Worm (Caenorhabditis elegans) whole organism, young adult: ENCODE measurements around the gene F55C10.4.

Source experiments
- B0035.1 ChIP-seq: sonication (generic microtip); optimal IDR thresholded peaks from 2 replicates; lab custom pipeline; 2016; ENCODE audit warnings: missing genetic modification characterization, mild to moderate bottlenecking, missing compliant biosample characterization, missing genotype, missing genetic modification reagents
- B0261.1 ChIP-seq: sonication (generic microtip); optimal IDR thresholded peaks from 2 replicates; lab custom pipeline; 2016; ENCODE audit warnings: mild to moderate bottlenecking, missing genetic modification characterization, moderate library complexity, missing compliant biosample characterization
- D2030.7 ChIP-seq: fragments of 200-800 bp; sonication (Bioruptor generic); IDR thresholded peaks from 2 replicates; pipeline ENCODE4 v1.3.6; 2022; ENCODE audit warnings: missing genetic modification reagents, missing genetic modification characterization, missing compliant biosample characterization
- F23B12.7 ChIP-seq: sonication (generic microtip); optimal IDR thresholded peaks from 2 replicates; lab custom pipeline; 2017; ENCODE audit warnings: missing genetic modification characterization, mild to moderate bottlenecking, missing compliant biosample characterization, antibody characterized with exemption, moderate library complexity; ENCODE audit not compliant: insufficient read depth
- F37B4.10 ChIP-seq: fragments of 200-800 bp; sonication (Bioruptor generic); IDR thresholded peaks from 2 replicates; pipeline ENCODE4 v1.3.6; 2022; ENCODE audit warnings: missing genetic modification characterization, missing compliant biosample characterization
- F39B2.1 ChIP-seq: fragments of 200-800 bp; sonication (Bioruptor generic); IDR thresholded peaks from 2 replicates; pipeline ENCODE4 v1.3.6; 2022; ENCODE audit warnings: missing genetic modification reagents, missing genetic modification characterization, missing compliant biosample characterization
- F49E8.2 ChIP-seq: sonication (generic microtip); optimal IDR thresholded peaks from 3 replicates; lab custom pipeline; 2017; ENCODE audit warnings: missing genetic modification characterization, mild to moderate bottlenecking, missing compliant biosample characterization, antibody characterized with exemption, moderate library complexity; ENCODE audit not compliant: insufficient read depth
- Y53G8AR.9 ChIP-seq: fragments of 200-800 bp; sonication (Bioruptor generic); conservative IDR thresholded peaks from 2 replicates; pipeline ENCODE4 v1.3.6; 2022; ENCODE audit warnings: missing genetic modification reagents, missing genetic modification characterization, missing compliant biosample characterization
- Y79H2A.3 ChIP-seq: fragments of 200-800 bp; sonication (Bioruptor generic); conservative IDR thresholded peaks from 2 replicates; pipeline ENCODE4 v1.3.6; 2022; ENCODE audit warnings: missing genetic modification reagents, missing genetic modification characterization, missing compliant biosample characterization
- ZK185.1 ChIP-seq: sonication (generic microtip); optimal IDR thresholded peaks from 2 replicates; lab custom pipeline; 2016; ENCODE audit warnings: mild to moderate bottlenecking, missing genetic modification characterization, missing compliant biosample characterization; ENCODE audit not compliant: poor library complexity, severe bottlenecking
- attf-5 ChIP-seq: fragments of 200-800 bp; sonication (Bioruptor generic); optimal IDR thresholded peaks from 2 replicates; lab custom pipeline; 2018; ENCODE audit warnings: mild to moderate bottlenecking, missing genetic modification characterization, missing compliant biosample characterization
- bed-1 ChIP-seq: fragments of 200-800 bp; sonication (Bioruptor generic); IDR thresholded peaks from 2 replicates; pipeline ENCODE4 v1.3.6; 2022; ENCODE audit warnings: missing genetic modification reagents, missing genetic modification characterization, missing compliant biosample characterization
- cebp-1 ChIP-seq, 2 experiments: fragments of 200-800 bp in 1 of 2; sonication (Bioruptor generic) in 1 of 2; sonication (generic microtip) in 1 of 2; IDR thresholded peaks in 1 of 2; optimal IDR thresholded peaks in 1 of 2; 2 replicates each; pipeline versions ENCODE4 v1.3.6 to Lab custom; 2017 to 2022; ENCODE audit warnings: missing compliant biosample characterization in 2 of 2, missing genetic modification characterization in 2 of 2, mild to moderate bottlenecking in 1 of 2, missing genetic modification reagents in 1 of 2, moderate library complexity in 1 of 2
- ceh-100 ChIP-seq: fragments of 200-800 bp; sonication (Bioruptor generic); IDR thresholded peaks from 2 replicates; pipeline ENCODE4 v1.3.6; 2022; ENCODE audit warnings: missing genetic modification reagents, missing genetic modification characterization, missing compliant biosample characterization
- ceh-40 ChIP-seq: fragments of 200-800 bp; sonication (Bioruptor generic); IDR thresholded peaks from 2 replicates; pipeline ENCODE4 v1.3.6; 2022; ENCODE audit warnings: missing genetic modification characterization, missing compliant biosample characterization
- ceh-58 ChIP-seq: fragments of 200-800 bp; sonication (Bioruptor generic); IDR thresholded peaks from 2 replicates; pipeline ENCODE4 v1.3.6; 2022; ENCODE audit warnings: missing genetic modification characterization, missing compliant biosample characterization
- die-1 ChIP-seq: sonication (generic microtip); optimal IDR thresholded peaks from 2 replicates; lab custom pipeline; 2016; ENCODE audit warnings: missing genotype, mild to moderate bottlenecking, missing genetic modification characterization, missing compliant biosample characterization
- dpff-1 ChIP-seq: sonication (generic microtip); optimal IDR thresholded peaks from 2 replicates; lab custom pipeline; 2017; ENCODE audit warnings: mild to moderate bottlenecking, missing genetic modification characterization, missing compliant biosample characterization
- efl-1 ChIP-seq: fragments of 150-350 bp; optimal IDR thresholded peaks from 2 replicates; lab custom pipeline; 2014; ENCODE audit warnings: missing biosample characterization, missing genetic modification reagents, missing genetic modification characterization
- ets-4 ChIP-seq: fragments of 200-800 bp; sonication (Bioruptor generic); optimal IDR thresholded peaks from 2 replicates; lab custom pipeline; 2018; ENCODE audit warnings: mild to moderate bottlenecking, missing genetic modification characterization, missing compliant biosample characterization
- fkh-3 ChIP-seq: sonication (generic microtip); optimal IDR thresholded peaks from 2 replicates; lab custom pipeline; 2016; ENCODE audit warnings: mild to moderate bottlenecking, missing genetic modification characterization, missing compliant biosample characterization
- hlh-12 ChIP-seq: sonication (generic microtip); optimal IDR thresholded peaks from 2 replicates; lab custom pipeline; 2016; ENCODE audit warnings: missing genetic modification characterization, missing compliant biosample characterization
- hmg-1.2 ChIP-seq: fragments of 200-800 bp; sonication (Bioruptor generic); IDR thresholded peaks from 2 replicates; pipeline ENCODE4 v1.3.6; 2022; ENCODE audit warnings: missing genetic modification reagents, missing genetic modification characterization, missing compliant biosample characterization
- hsf-1 ChIP-seq: fragments of 200-800 bp; sonication (Bioruptor generic); IDR thresholded peaks from 2 replicates; pipeline ENCODE4 v1.3.6; 2022; ENCODE audit warnings: missing genetic modification reagents, missing genetic modification characterization, missing compliant biosample characterization
- let-526 ChIP-seq: fragments of 200-800 bp; sonication (Bioruptor generic); IDR thresholded peaks from 2 replicates; pipeline ENCODE4 v1.3.6; 2022; ENCODE audit warnings: missing genetic modification reagents, missing genetic modification characterization, missing compliant biosample characterization
- let-607 ChIP-seq, 2 experiments: fragments of 200-800 bp in 1 of 2; sonication (Bioruptor generic) in 1 of 2; sonication (generic microtip) in 1 of 2; optimal IDR thresholded peaks; 2 replicates each; lab custom pipeline; 2016 to 2018; ENCODE audit warnings: mild to moderate bottlenecking in 2 of 2, missing compliant biosample characterization in 2 of 2, missing genetic modification characterization in 2 of 2, moderate library complexity in 2 of 2, missing genotype in 1 of 2
- lin-26 ChIP-seq: fragments of 200-800 bp; sonication (Bioruptor generic); IDR thresholded peaks from 2 replicates; pipeline ENCODE4 v1.3.6; 2022; ENCODE audit warnings: missing genetic modification reagents, missing genetic modification characterization, missing compliant biosample characterization
- lin-35 ChIP-seq, 3 experiments: fragments of 150-350 bp in 2 of 3; sonication (generic microtip) in 1 of 3; optimal IDR thresholded peaks; 2 replicates each; lab custom pipeline; 2014 to 2018; ENCODE audit warnings: missing biosample characterization in 3 of 3, missing genetic modification characterization in 3 of 3, missing genetic modification reagents in 3 of 3
- lin-40 ChIP-seq: sonication (generic microtip); optimal IDR thresholded peaks from 2 replicates; lab custom pipeline; 2016; ENCODE audit warnings: missing genetic modification characterization, mild to moderate bottlenecking, missing compliant biosample characterization, missing genotype, missing genetic modification reagents
- lin-54 ChIP-seq: fragments of 200-800 bp; sonication (Bioruptor generic); optimal IDR thresholded peaks from 2 replicates; lab custom pipeline; 2018; ENCODE audit warnings: mild to moderate bottlenecking, missing genetic modification characterization, missing compliant biosample characterization
- mel-28 ChIP-seq: sonication (generic microtip); optimal IDR thresholded peaks from 2 replicates; lab custom pipeline; 2016; ENCODE audit warnings: borderline replicate concordance, mild to moderate bottlenecking, missing genetic modification characterization, missing compliant biosample characterization
- nfya-1 ChIP-seq: sonication (generic microtip); optimal IDR thresholded peaks from 2 replicates; lab custom pipeline; 2017; ENCODE audit warnings: antibody characterized with exemption, missing compliant biosample characterization, missing genetic modification characterization, borderline replicate concordance; ENCODE audit not compliant: insufficient read depth
- nfya-2 ChIP-seq: fragments of 200-800 bp; sonication (Bioruptor generic); IDR thresholded peaks from 2 replicates; pipeline ENCODE4 v1.3.6; 2022; ENCODE audit warnings: missing genetic modification reagents, missing genetic modification characterization, missing compliant biosample characterization
- nfyb-1 ChIP-seq: fragments of 200-800 bp; sonication (Bioruptor generic); IDR thresholded peaks from 2 replicates; pipeline ENCODE4 v1.3.6; 2022; ENCODE audit warnings: missing genetic modification reagents, missing genetic modification characterization, missing compliant biosample characterization
- nhr-27 ChIP-seq: fragments of 200-800 bp; sonication (Bioruptor generic); optimal IDR thresholded peaks from 2 replicates; lab custom pipeline; 2018; ENCODE audit warnings: mild to moderate bottlenecking, missing genetic modification characterization, moderate library complexity, missing compliant biosample characterization
- nhr-80 ChIP-seq: sonication (generic microtip); optimal IDR thresholded peaks from 2 replicates; lab custom pipeline; 2016; ENCODE audit warnings: missing genetic modification characterization, missing compliant biosample characterization
- pbrm-1 ChIP-seq: fragments of 200-800 bp; sonication (Bioruptor generic); IDR thresholded peaks from 2 replicates; pipeline ENCODE4 v1.3.6; 2022; ENCODE audit warnings: missing genetic modification reagents, missing genetic modification characterization, missing compliant biosample characterization
- rcor-1 ChIP-seq: fragments of 200-800 bp; sonication (Bioruptor generic); IDR thresholded peaks from 2 replicates; pipeline ENCODE4 v1.3.6; 2022; ENCODE audit warnings: missing genetic modification reagents, missing genetic modification characterization, missing compliant biosample characterization
- repo-1 ChIP-seq: sonication (generic microtip); optimal IDR thresholded peaks from 2 replicates; lab custom pipeline; 2017; ENCODE audit warnings: mild to moderate bottlenecking, missing genetic modification characterization, missing compliant biosample characterization
- sea-2 ChIP-seq: fragments of 200-800 bp; sonication (Bioruptor generic); IDR thresholded peaks from 2 replicates; pipeline ENCODE4 v1.3.6; 2022; ENCODE audit warnings: missing genetic modification characterization, missing compliant biosample characterization
- snpc-1.1 ChIP-seq: sonication (generic microtip); optimal IDR thresholded peaks from 2 replicates; lab custom pipeline; 2017; ENCODE audit warnings: missing genetic modification characterization, mild to moderate bottlenecking, missing compliant biosample characterization, antibody characterized with exemption, moderate library complexity, missing genotype, missing genetic modification reagents; ENCODE audit not compliant: insufficient read depth
- snpc-1.3 ChIP-seq: sonication (generic microtip); optimal IDR thresholded peaks from 2 replicates; lab custom pipeline; 2017; ENCODE audit warnings: missing genetic modification characterization, mild to moderate bottlenecking, missing compliant biosample characterization, antibody characterized with exemption, moderate library complexity, missing genotype, missing genetic modification reagents; ENCODE audit not compliant: insufficient read depth
- somi-1 ChIP-seq: fragments of 200-800 bp; sonication (Bioruptor generic); optimal IDR thresholded peaks from 2 replicates; lab custom pipeline; 2018; ENCODE audit warnings: mild to moderate bottlenecking, missing genetic modification characterization, missing compliant biosample characterization
- unc-130 ChIP-seq: sonication (generic microtip); optimal IDR thresholded peaks from 2 replicates; lab custom pipeline; 2016; ENCODE audit warnings: missing genetic modification reagents, missing genetic modification characterization, missing compliant biosample characterization
- xnd-1 ChIP-seq: sonication (generic microtip); optimal IDR thresholded peaks from 2 replicates; lab custom pipeline; 2016; ENCODE audit warnings: missing genotype, missing genetic modification reagents, missing genetic modification characterization, missing compliant biosample characterization

Gene F55C10.4

DNA sequence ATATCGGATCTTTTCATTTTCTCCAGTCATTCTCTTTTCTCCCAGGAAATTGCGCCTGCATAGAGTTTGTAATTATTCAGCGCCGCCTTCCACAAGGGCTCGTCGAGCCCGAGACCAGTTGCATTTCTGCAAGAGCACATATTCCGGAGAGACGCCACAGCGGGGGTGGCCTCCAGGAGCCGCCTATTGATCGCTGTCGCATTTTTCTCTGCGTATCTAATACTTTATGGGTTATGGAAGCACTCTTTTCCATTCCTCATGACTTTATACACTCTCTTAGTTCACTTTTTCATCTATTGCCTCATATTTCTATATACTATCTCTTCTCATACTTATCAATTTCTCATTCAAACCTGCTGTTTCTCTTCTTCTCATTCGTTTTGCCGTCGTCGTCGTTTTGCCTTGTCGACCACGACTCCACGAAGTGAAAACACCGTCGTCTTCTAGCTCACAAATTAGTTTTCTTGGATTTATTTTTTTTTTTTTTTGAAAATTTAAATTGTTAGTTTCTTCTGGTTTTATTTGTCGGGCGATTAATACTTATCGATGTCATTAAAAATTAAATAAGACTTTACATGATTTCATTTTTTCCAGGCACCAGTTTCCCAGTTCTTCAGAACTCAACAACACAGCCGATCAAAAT lies 11.3 kb upstream of the F55C10.4 start, which contains the start of gene cnb-1:
cnb-1 (plus strand) TSS at position 593 of the 643 bp plus-strand sequence.
- no peak for TF ChIP-seq bed-1 (GFP tag; lab: Robert Waterston, UW)
- TF ChIP-seq nhr-27 (tag; lab: Kevin White, UChicago), result no peak
- no peak for TF ChIP-seq dpff-1 (tag; lab: Kevin White, UChicago)
- TF ChIP-seq ceh-40 (GFP tag; lab: Robert Waterston, UW), result no peak
- TF ChIP-seq hlh-12 (tag; lab: Kevin White, UChicago), result no peak
- TF ChIP-seq ZK185.1 (tag; lab: Kevin White, UChicago), result peak; percentile 23
- TF ChIP-seq F39B2.1 (GFP tag; lab: Robert Waterston, UW), result no peak
- TF ChIP-seq snpc-1.1 (tag; lab: Kevin White, UChicago), result no peak
- no peak for TF ChIP-seq Y53G8AR.9 (GFP tag; lab: Robert Waterston, UW)
- TF ChIP-seq efl-1 (GFP tag; lab: Kevin White, UChicago), result no peak
- TF ChIP-seq pbrm-1 (GFP tag; lab: Robert Waterston, UW), result peak; percentile 48; the same call in 1 of the 2 replicates
- no peak for TF ChIP-seq let-607 (tag; optimal IDR thresholded peaks at IDR 0.05; lab: Kevin White, UChicago)
- TF ChIP-seq lin-35 (GFP tag; optimal IDR thresholded peaks at IDR 0.05; lab: Kevin White, UChicago), result peak in 1 of 3 experiments; percentile 34
- TF ChIP-seq cebp-1 (GFP tag; IDR thresholded peaks at IDR 0.05; lab: Robert Waterston, UW), result no peak
- no peak for TF ChIP-seq cebp-1 (tag; optimal IDR thresholded peaks at IDR 0.05; lab: Kevin White, UChicago)
- no peak for TF ChIP-seq xnd-1 (tag; lab: Kevin White, UChicago)
- no peak for TF ChIP-seq B0035.1 (tag; lab: Kevin White, UChicago)
- no peak for TF ChIP-seq hsf-1 (GFP tag; lab: Robert Waterston, UW)
- no peak for TF ChIP-seq repo-1 (tag; lab: Kevin White, UChicago)
- TF ChIP-seq fkh-3 (tag; lab: Kevin White, UChicago), result no peak
- TF ChIP-seq ceh-58 (GFP tag; lab: Robert Waterston, UW), result no peak
- TF ChIP-seq nfya-2, result no peak
- peak; percentile 83 for TF ChIP-seq hmg-1.2 (GFP tag; lab: Robert Waterston, UW)
- TF ChIP-seq F23B12.7 (tag; lab: Kevin White, UChicago), result no peak
- peak; percentile 67 for TF ChIP-seq lin-40
- TF ChIP-seq D2030.7, result no peak
- no peak for TF ChIP-seq sea-2 (GFP tag; lab: Robert Waterston, UW)
- TF ChIP-seq attf-5 (GFP tag; lab: Kevin White, UChicago), result peak; percentile 59
- no peak for TF ChIP-seq ets-4 (GFP tag; lab: Kevin White, UChicago)
- no peak for TF ChIP-seq nfyb-1 (GFP tag; lab: Robert Waterston, UW)
- TF ChIP-seq lin-54 (GFP tag; lab: Kevin White, UChicago), result no peak
- 0 out of 2 replicates have a peak, but pooled peaks have one; percentile 28 for TF ChIP-seq ceh-100 (GFP tag; lab: Robert Waterston, UW)
- no peak for TF ChIP-seq Y79H2A.3 (GFP tag; lab: Robert Waterston, UW)
- TF ChIP-seq let-526, result no peak
- TF ChIP-seq F37B4.10 (GFP tag; lab: Robert Waterston, UW), result no peak
- 0 out of 2 replicates have a peak, but pooled peaks have one; percentile 17 for TF ChIP-seq rcor-1 (GFP tag; lab: Robert Waterston, UW)
- TF ChIP-seq nhr-80 (tag; lab: Kevin White, UChicago), result peak; percentile 27
- no peak for TF ChIP-seq die-1
- no peak for TF ChIP-seq B0261.1
- no peak for TF ChIP-seq snpc-1.3 (tag; lab: Kevin White, UChicago)
- no peak for TF ChIP-seq somi-1 (GFP tag; lab: Kevin White, UChicago)
- TF ChIP-seq unc-130 (GFP tag; lab: Kevin White, UChicago), result no peak
- no peak for TF ChIP-seq mel-28 (tag; lab: Kevin White, UChicago)
- TF ChIP-seq F49E8.2, result no peak
- no peak for TF ChIP-seq nfya-1 (tag; lab: Kevin White, UChicago)
- no peak; the same call in 1 of the 2 replicates for TF ChIP-seq lin-26 (GFP tag; lab: Robert Waterston, UW)
